Fruit fly (Drosophila melanogaster) whole organism, wandering third instar larva: Measurements from ENCODE around the gene Tpt.
A peak's percentile ranks its signal among the peaks of the same experiment; 100 is the strongest.

Experiments used
- Abd-B ChIP-seq: fragments of >200 bp; optimal IDR thresholded peaks from 2 replicates; lab custom pipeline; 2017; ENCODE audit warnings: missing biosample characterization, missing genetic modification characterization
- CG32264 ChIP-seq: fragments of 200-800 bp; sonication (Bioruptor generic); optimal IDR thresholded peaks from 2 replicates; lab custom pipeline; 2016; ENCODE audit warnings: missing biosample characterization, missing genetic modification characterization
- CG9705 ChIP-seq: fragments of 200-800 bp; sonication (Bioruptor generic); optimal IDR thresholded peaks from 2 replicates; lab custom pipeline; 2018; ENCODE audit warnings: missing biosample characterization, mild to moderate bottlenecking, missing genetic modification characterization
- CrebA ChIP-seq: fragments of 200-800 bp; sonication (Bioruptor generic); optimal IDR thresholded peaks from 2 replicates; lab custom pipeline; 2016; ENCODE audit warnings: missing biosample characterization, mild to moderate bottlenecking, missing genetic modification characterization, borderline replicate concordance
- Dfd ChIP-seq: fragments of >200 bp; optimal IDR thresholded peaks from 2 replicates; lab custom pipeline; 2017; ENCODE audit warnings: missing biosample characterization, missing genetic modification characterization
- Dif ChIP-seq: fragments of 200-275, 200-300 bp; sonication (Bioruptor generic); optimal IDR thresholded peaks from 2 replicates; lab custom pipeline; 2018; ENCODE audit warnings: missing biosample characterization, missing genetic modification characterization; ENCODE audit not compliant: partially characterized antibody
- GATAd ChIP-seq: sonication (Bioruptor generic); optimal IDR thresholded peaks from 2 replicates; lab custom pipeline; 2016; ENCODE audit warnings: missing biosample characterization, missing genetic modification characterization
- HLH106 ChIP-seq: fragments of 200-800 bp; optimal IDR thresholded peaks from 3 replicates; lab custom pipeline; 2019; ENCODE audit warnings: missing biosample characterization, mild to moderate bottlenecking, missing genetic modification characterization, moderate library complexity
- Hnf4 ChIP-seq: fragments of 200-800 bp; sonication (Bioruptor generic); optimal IDR thresholded peaks from 2 replicates; lab custom pipeline; 2016; ENCODE audit warnings: missing biosample characterization, mild to moderate bottlenecking, missing genetic modification characterization
- Hr78 ChIP-seq: fragments of >200 bp; optimal IDR thresholded peaks from 2 replicates; lab custom pipeline; 2017; ENCODE audit warnings: missing biosample characterization, missing genetic modification characterization
- Hr83 ChIP-seq: fragments of 200-300 bp; sonication (Bioruptor generic); optimal IDR thresholded peaks from 2 replicates; lab custom pipeline; 2016; ENCODE audit warnings: missing biosample characterization, mild to moderate bottlenecking, missing genetic modification characterization, moderate library complexity; ENCODE audit not compliant: poor library complexity, severe bottlenecking
- Jra ChIP-seq: sonication (Bioruptor generic); optimal IDR thresholded peaks from 2 replicates; lab custom pipeline; 2016; ENCODE audit warnings: missing biosample characterization, missing genetic modification characterization
- Mio ChIP-seq: sonication (Bioruptor generic); optimal IDR thresholded peaks from 2 replicates; lab custom pipeline; 2016; ENCODE audit warnings: missing biosample characterization, missing genetic modification characterization
- Myc ChIP-seq: fragments of >200 bp; optimal IDR thresholded peaks from 2 replicates; lab custom pipeline; 2017
- N ChIP-seq: fragments of >200 bp; optimal IDR thresholded peaks from 2 replicates; lab custom pipeline; 2018; ENCODE audit warnings: missing biosample characterization, missing external identifiers, missing genetic modification characterization
- OdsH ChIP-seq: fragments of 200-800 bp; sonication (Bioruptor generic); optimal IDR thresholded peaks from 2 replicates; lab custom pipeline; 2016; ENCODE audit warnings: missing biosample characterization, mild to moderate bottlenecking, missing genetic modification characterization
- Rel ChIP-seq, 2 experiments: fragments of 200-800 bp; sonication (Bioruptor generic) in 1 of 2; optimal IDR thresholded peaks; 2 replicates in 1 of 2; 3 replicates in 1 of 2; lab custom pipeline; 2016 to 2019; ENCODE audit warnings: mild to moderate bottlenecking in 2 of 2, missing biosample characterization in 2 of 2, missing genetic modification characterization in 2 of 2, moderate library complexity in 1 of 2
- Sp1 ChIP-seq: fragments of 200-800 bp; sonication (Bioruptor generic); optimal IDR thresholded peaks from 3 replicates; lab custom pipeline; 2019; ENCODE audit warnings: missing biosample characterization, mild to moderate bottlenecking, missing genetic modification characterization, moderate library complexity
- Vsx2 ChIP-seq: fragments of 200-300, 225-300 bp; sonication (Bioruptor generic); optimal IDR thresholded peaks from 2 replicates; lab custom pipeline; 2018; ENCODE audit warnings: missing biosample characterization, missing genetic modification characterization; ENCODE audit not compliant: partially characterized antibody
- br ChIP-seq: fragments of 200-800 bp; sonication (Bioruptor generic); optimal IDR thresholded peaks from 2 replicates; lab custom pipeline; 2016; ENCODE audit warnings: missing biosample characterization, missing genetic modification characterization
- brk ChIP-seq: fragments of 200-800 bp; sonication (Bioruptor generic); optimal IDR thresholded peaks from 2 replicates; lab custom pipeline; 2016; ENCODE audit warnings: missing biosample characterization, mild to moderate bottlenecking, missing genetic modification characterization
- dl ChIP-seq, 2 experiments: fragments of 175-275, 200-275 bp in 1 of 2; fragments of 200-275 bp in 1 of 2; sonication (Bioruptor generic); optimal IDR thresholded peaks; lab custom pipeline; 2018; ENCODE audit warnings: mild to moderate bottlenecking in 2 of 2, missing biosample characterization in 2 of 2, missing genetic modification characterization in 2 of 2, moderate library complexity in 2 of 2; ENCODE audit not compliant: partially characterized antibody in 2 of 2, insufficient read depth in 1 of 2
- dmrt93B ChIP-seq: fragments of 200-800 bp; sonication (Bioruptor generic); optimal IDR thresholded peaks from 2 replicates; lab custom pipeline; 2018; ENCODE audit warnings: missing biosample characterization, mild to moderate bottlenecking, missing genetic modification characterization
- dsf ChIP-seq: sonication (Bioruptor generic); optimal IDR thresholded peaks from 2 replicates; lab custom pipeline; 2016; ENCODE audit warnings: missing biosample characterization, missing genetic modification characterization, borderline replicate concordance
- ey ChIP-seq: fragments of 200-800 bp; sonication (Bioruptor generic); optimal IDR thresholded peaks from 2 replicates; lab custom pipeline; 2016; ENCODE audit warnings: missing biosample characterization, missing genetic modification characterization
- foxo ChIP-seq, 2 experiments: fragments of 200-800 bp; sonication (Bioruptor generic); optimal IDR thresholded peaks; 2 replicates in 1 of 2; 3 replicates in 1 of 2; lab custom pipeline; 2016 to 2017; ENCODE audit warnings: missing biosample characterization in 2 of 2, missing genetic modification characterization in 2 of 2
- fru ChIP-seq: fragments of 200-800 bp; sonication (Bioruptor generic); optimal IDR thresholded peaks from 3 replicates; lab custom pipeline; 2016; ENCODE audit warnings: missing biosample characterization, mild to moderate bottlenecking, missing genetic modification characterization
- h ChIP-seq: fragments of 200-800 bp; sonication (Bioruptor generic); optimal IDR thresholded peaks from 3 replicates; lab custom pipeline; 2016; ENCODE audit warnings: missing biosample characterization, mild to moderate bottlenecking, missing genetic modification characterization
- jim ChIP-seq: fragments of 175-275, 200-325 bp; sonication (Bioruptor generic); optimal IDR thresholded peaks from 2 replicates; lab custom pipeline; 2016; ENCODE audit warnings: missing biosample characterization, mild to moderate bottlenecking, missing genetic modification characterization
- lola ChIP-seq: fragments of >200 bp; optimal IDR thresholded peaks from 2 replicates; lab custom pipeline; 2017; ENCODE audit warnings: missing biosample characterization, missing genetic modification characterization
- pan ChIP-seq: fragments of >200 bp; optimal IDR thresholded peaks from 2 replicates; lab custom pipeline; 2017
- psq ChIP-seq: fragments of 200-800 bp; sonication (Bioruptor generic); optimal IDR thresholded peaks from 3 replicates; lab custom pipeline; 2017; ENCODE audit warnings: missing biosample characterization, mild to moderate bottlenecking, missing genetic modification characterization, moderate library complexity
- rgr ChIP-seq: fragments of 200-800 bp; sonication (Bioruptor generic); optimal IDR thresholded peaks from 3 replicates; lab custom pipeline; 2016; ENCODE audit warnings: missing biosample characterization, mild to moderate bottlenecking, missing genetic modification characterization
- sage ChIP-seq: fragments of 200-800 bp; sonication (Bioruptor generic); optimal IDR thresholded peaks from 2 replicates; lab custom pipeline; 2016; ENCODE audit warnings: missing biosample characterization, mild to moderate bottlenecking, missing genetic modification characterization
- sv ChIP-seq: fragments of 200-800 bp; sonication (Bioruptor generic); optimal IDR thresholded peaks from 3 replicates; lab custom pipeline; 2016; ENCODE audit warnings: missing biosample characterization, missing genetic modification characterization
- tai ChIP-seq: sonication (Bioruptor generic); optimal IDR thresholded peaks from 2 replicates; lab custom pipeline; 2016; ENCODE audit warnings: missing biosample characterization, missing genetic modification characterization
- usp ChIP-seq: fragments of >200 bp; optimal IDR thresholded peaks from 2 replicates; lab custom pipeline; 2017; ENCODE audit warnings: missing biosample characterization, missing genetic modification characterization
- woc ChIP-seq: sonication (Bioruptor generic); optimal IDR thresholded peaks from 2 replicates; lab custom pipeline; 2016; ENCODE audit warnings: missing biosample characterization, mild to moderate bottlenecking, missing genetic modification characterization

Tpt gene

DNA sequence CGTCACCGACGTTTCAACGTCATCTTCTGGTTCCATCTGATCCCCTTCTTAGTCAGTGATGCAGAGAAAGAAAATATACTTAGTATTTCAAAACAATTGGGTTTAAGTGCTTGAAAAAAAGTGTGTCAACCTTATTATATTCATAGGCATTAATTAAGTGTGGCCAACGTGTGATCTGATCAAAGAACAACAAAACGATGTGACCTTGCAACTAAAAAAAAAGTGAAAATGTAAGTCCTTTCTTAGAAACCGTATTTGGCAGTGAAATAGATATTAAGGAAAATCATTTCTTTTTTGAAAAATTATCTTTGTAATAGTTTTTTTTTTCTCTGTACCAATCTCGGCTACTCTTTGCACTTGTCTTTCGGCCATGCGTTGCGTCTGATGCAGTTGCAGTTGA is 20.0 kb downstream of the Tpt start:
- TF ChIP-seq Hr83 = no peak
- peak; percentile 55 for TF ChIP-seq h
- no peak for TF ChIP-seq Jra (GFP tag; lab: Kevin White, UChicago)
- TF ChIP-seq CG9705 (GFP tag; lab: Kevin White, UChicago) = no peak
- TF ChIP-seq lola (GFP tag; lab: Kevin White, UChicago) = no peak
- TF ChIP-seq CG32264 = no peak
- peak in 1 of 2 experiments; percentile 39 for TF ChIP-seq foxo (GFP tag; optimal IDR thresholded peaks at IDR 0.05; lab: Kevin White, UChicago)
- TF ChIP-seq Sp1 (GFP tag; lab: Kevin White, UChicago) = no peak
- peak; percentile 12 for TF ChIP-seq OdsH (GFP tag; lab: Kevin White, UChicago)
- TF ChIP-seq br = peak; percentile 35
- TF ChIP-seq dmrt93B (GFP tag; lab: Kevin White, UChicago) = no peak
- no peak for TF ChIP-seq Hnf4
- no peak for TF ChIP-seq jim (GFP tag; lab: Kevin White, UChicago)
- no peak for TF ChIP-seq dsf (GFP tag; lab: Kevin White, UChicago)
- TF ChIP-seq GATAd (GFP tag; lab: Kevin White, UChicago) = no peak
- TF ChIP-seq fru (GFP tag; lab: Kevin White, UChicago) = peak; percentile 46
- no peak for TF ChIP-seq brk (GFP tag; lab: Kevin White, UChicago)
- no peak for TF ChIP-seq Mio (GFP tag; lab: Kevin White, UChicago)
- TF ChIP-seq woc (GFP tag; lab: Kevin White, UChicago) = peak; percentile 30
- no peak for TF ChIP-seq Myc
- TF ChIP-seq rgr = peak; percentile 4
- no peak for TF ChIP-seq Rel (GFP tag; optimal IDR thresholded peaks at IDR 0.05; lab: Kevin White, UChicago)
- TF ChIP-seq Rel (tag; optimal IDR thresholded peaks at IDR 0.05; lab: Kevin White, UChicago) = no peak
- no peak for TF ChIP-seq sage (GFP tag; lab: Kevin White, UChicago)
- no peak for TF ChIP-seq N (GFP tag; lab: Kevin White, UChicago)
- no peak for TF ChIP-seq sv (GFP tag; lab: Kevin White, UChicago)
- no peak for TF ChIP-seq Hr78 (GFP tag; lab: Kevin White, UChicago)
- peak; percentile 12 for TF ChIP-seq HLH106 (tag; lab: Kevin White, UChicago)
- no peak for TF ChIP-seq dl (GFP tag; optimal IDR thresholded peaks at IDR 0.05; lab: Kevin White, UChicago; ENCODE audit: insufficient read depth in 1 of 2, partially characterized antibody in 2 of 2)
- TF ChIP-seq CrebA (GFP tag; lab: Kevin White, UChicago) = no peak
- no peak for TF ChIP-seq Dfd
- peak; percentile 15 for TF ChIP-seq ey
- no peak for TF ChIP-seq Dif (GFP tag; lab: Kevin White, UChicago)
- peak; percentile 49 for TF ChIP-seq psq
- TF ChIP-seq tai = no peak
- TF ChIP-seq usp (GFP tag; lab: Kevin White, UChicago) = no peak
- no peak for TF ChIP-seq Abd-B (GFP tag; lab: Kevin White, UChicago)
- TF ChIP-seq pan (lab: Kevin White, UChicago) = no peak
- no peak for TF ChIP-seq Vsx2 (GFP tag; lab: Kevin White, UChicago)
- TF ChIP-seq, all 38 proteins: peak for 10

DNA sequence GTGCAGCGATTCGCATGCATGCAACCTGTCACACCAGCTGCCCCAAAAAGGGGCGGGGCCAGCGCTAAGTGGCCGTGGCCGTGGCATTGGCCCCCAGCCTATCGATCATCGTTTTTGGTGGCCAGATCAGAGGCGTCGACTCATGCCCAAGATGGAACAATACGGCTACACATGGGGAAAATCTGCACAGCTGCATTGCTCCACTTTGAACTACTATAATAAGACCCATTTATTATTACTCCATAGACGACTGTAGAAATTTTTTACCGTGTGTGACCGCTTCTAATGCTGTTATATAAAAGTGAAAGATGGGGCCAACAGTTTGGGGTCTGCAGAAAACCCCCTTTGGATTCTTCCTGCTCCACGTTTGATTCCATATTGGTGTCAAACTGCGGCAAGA is 21.1 kb downstream of the Tpt start:
- no peak for TF ChIP-seq foxo (GFP tag; optimal IDR thresholded peaks at IDR 0.05; lab: Kevin White, UChicago)
- no peak for TF ChIP-seq Dif (GFP tag; lab: Kevin White, UChicago)
- TF ChIP-seq Rel (GFP tag; optimal IDR thresholded peaks at IDR 0.05; lab: Kevin White, UChicago) = no peak
- TF ChIP-seq Rel (tag; optimal IDR thresholded peaks at IDR 0.05; lab: Kevin White, UChicago) = no peak
- no peak for TF ChIP-seq dl (GFP tag; optimal IDR thresholded peaks at IDR 0.05; lab: Kevin White, UChicago; ENCODE audit: insufficient read depth in 1 of 2, partially characterized antibody in 2 of 2)
- TF ChIP-seq Myc = no peak
- no peak for TF ChIP-seq fru (GFP tag; lab: Kevin White, UChicago)
- no peak for TF ChIP-seq dsf (GFP tag; lab: Kevin White, UChicago)
- TF ChIP-seq Mio (GFP tag; lab: Kevin White, UChicago) = no peak

DNA sequence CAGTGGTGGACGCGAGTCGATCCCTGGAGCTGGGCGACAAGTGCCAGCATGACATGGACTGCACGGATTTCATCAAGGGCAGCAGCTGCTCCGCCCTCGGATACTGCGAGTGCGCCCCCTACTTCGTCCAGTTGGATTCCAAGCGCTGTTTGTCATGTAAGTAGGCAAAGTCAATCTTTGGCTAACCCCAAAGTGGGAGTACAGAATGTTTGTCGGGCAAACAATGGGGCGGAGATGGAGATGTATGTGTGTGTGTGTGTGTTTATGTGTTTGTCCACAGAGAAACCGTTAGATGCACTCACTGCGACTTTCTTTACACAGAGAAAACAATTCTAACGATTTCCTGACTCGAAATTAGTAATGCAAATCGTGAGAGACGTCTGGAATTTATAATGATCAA is 25.9 kb downstream of the Tpt start:
- TF ChIP-seq Jra (GFP tag; lab: Kevin White, UChicago) (no peak), Hnf4 (no peak), fru (GFP tag; lab: Kevin White, UChicago) (no peak), sage (GFP tag; lab: Kevin White, UChicago) (no peak), dmrt93B (GFP tag; lab: Kevin White, UChicago) (no peak), Rel (GFP tag; optimal IDR thresholded peaks at IDR 0.05; lab: Kevin White, UChicago) (no peak), Rel (tag; optimal IDR thresholded peaks at IDR 0.05; lab: Kevin White, UChicago) (no peak), dsf (GFP tag; lab: Kevin White, UChicago) (no peak), br (no peak), Dfd (no peak), OdsH (GFP tag; lab: Kevin White, UChicago) (no peak), dl (GFP tag; optimal IDR thresholded peaks at IDR 0.05; lab: Kevin White, UChicago; ENCODE audit: insufficient read depth in 1 of 2, partially characterized antibody in 2 of 2) (no peak), Mio (GFP tag; lab: Kevin White, UChicago) (no peak)
